Worm (Caenorhabditis elegans) whole organism, L3 larva: ENCODE measurements around the gene moa-1.

Experiments used
- hmg-11 ChIP-seq: sonication (generic microtip); optimal IDR thresholded peaks from 2 replicates; lab custom pipeline; 2016; ENCODE audit warnings: missing genetic modification characterization, missing compliant biosample characterization
- jun-1 ChIP-seq: fragments of 150-350 bp; optimal IDR thresholded peaks from 2 replicates; lab custom pipeline; 2014; ENCODE audit warnings: missing biosample characterization, missing genetic modification reagents, missing genetic modification characterization
- nhr-11 ChIP-seq: fragments of 150-350 bp; optimal IDR thresholded peaks from 2 replicates; lab custom pipeline; 2014; ENCODE audit warnings: missing biosample characterization, missing genetic modification characterization
- nhr-12 ChIP-seq: fragments of 150-350 bp; optimal IDR thresholded peaks from 2 replicates; lab custom pipeline; 2014; ENCODE audit warnings: missing biosample characterization, missing genetic modification characterization
- nhr-28 ChIP-seq: fragments of 150-350 bp; optimal IDR thresholded peaks from 2 replicates; lab custom pipeline; 2014; ENCODE audit warnings: missing biosample characterization, missing genetic modification characterization
- unc-62 ChIP-seq: fragments of 150-350 bp; sonication (generic microtip); optimal IDR thresholded peaks from 4 replicates; lab custom pipeline; 2014; ENCODE audit warnings: missing biosample characterization, missing genetic modification reagents, missing genetic modification characterization
- ztf-4 ChIP-seq: fragments of 150-350 bp; optimal IDR thresholded peaks from 2 replicates; lab custom pipeline; 2014; ENCODE audit warnings: missing biosample characterization, missing genetic modification characterization

ce11 chrIII:1981467-1981866 lies 11.8 kb upstream of the moa-1 start:
- TF ChIP-seq ztf-4 (tag; lab: Kevin White, UChicago) (no peak), unc-62 (GFP tag; lab: Kevin White, UChicago) (no peak), nhr-12 (tag; lab: Kevin White, UChicago) (no peak), nhr-28 (tag; lab: Kevin White, UChicago) (no peak), hmg-11 (tag; lab: Kevin White, UChicago) (no peak), nhr-11 (no peak), jun-1 (tag; lab: Kevin White, UChicago) (no peak)
